Worm (Caenorhabditis elegans): Measurements from ENCODE around the gene F47B7.5.

F47B7.5 gene

DNA sequence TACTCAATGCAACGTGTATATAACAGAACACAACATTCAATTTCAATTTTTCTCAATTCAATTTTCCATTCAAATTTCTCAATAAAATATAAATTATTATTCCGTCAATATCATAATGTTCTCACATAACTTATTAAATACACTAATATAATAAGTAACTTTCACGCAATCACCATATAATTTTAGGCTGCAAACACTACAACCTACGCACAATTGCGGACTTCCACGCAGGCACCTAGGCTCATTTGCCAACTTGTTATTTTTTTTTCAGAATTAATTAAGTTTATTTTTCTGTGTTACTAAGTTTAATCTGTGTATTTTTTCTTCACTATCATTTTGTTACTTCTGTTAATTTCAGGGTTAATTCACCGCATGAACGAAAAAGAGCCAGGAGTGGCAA lies 3.8 kb upstream of the F47B7.5 start, which contains the start of gene F47B7.2 (continued):
- TF ChIP-seq lin-14 (GFP tag; optimal IDR thresholded peaks at IDR 0.05) = peak; percentile 58
- no peak for TF ChIP-seq ceh-8 (GFP tag; optimal IDR thresholded peaks at IDR 0.05)
- no peak for TF ChIP-seq unc-62 (GFP tag; optimal IDR thresholded peaks at IDR 0.05)
- no peak for TF ChIP-seq lin-13 (GFP tag; optimal IDR thresholded peaks at IDR 0.05)
- peak; percentile 57 for TF ChIP-seq snu-23 (GFP tag; optimal IDR thresholded peaks at IDR 0.05)
- TF ChIP-seq ceh-82 (tag; optimal IDR thresholded peaks at IDR 0.05) = no peak
- TF ChIP-seq aly-2 (tag; optimal IDR thresholded peaks at IDR 0.05) = no peak
- no peak for TF ChIP-seq skn-1 (tag; optimal IDR thresholded peaks at IDR 0.05)

DNA sequence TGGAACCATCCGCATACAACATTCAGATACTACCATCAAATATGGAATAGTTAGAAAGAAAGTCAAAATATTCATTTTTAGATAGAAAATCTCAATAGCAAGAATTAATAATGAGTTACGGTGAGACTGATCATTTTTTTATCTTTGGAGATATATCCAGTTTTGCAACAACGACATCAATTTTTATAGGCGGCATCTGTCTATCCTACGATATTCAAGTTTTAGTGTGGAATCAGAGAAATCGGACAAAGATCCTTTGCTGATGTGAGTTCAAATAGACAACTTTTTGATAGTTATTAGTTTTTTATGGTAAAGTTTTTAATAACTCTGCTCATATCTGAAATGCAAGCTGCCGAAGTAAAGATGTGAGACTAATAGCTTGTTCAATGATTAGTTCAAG lies 2.1 kb downstream of the F47B7.5 start, which contains the start of gene F47B7.4:
TSS of gene F47B7.4 (minus strand) at position 101 of the 400 bp plus-strand sequence.
- TF ChIP-seq pqm-1 (tag; optimal IDR thresholded peaks at IDR 0.05) = no peak
- TF ChIP-seq aly-2 (tag; optimal IDR thresholded peaks at IDR 0.05) = no peak
- TF ChIP-seq snu-23 (GFP tag; optimal IDR thresholded peaks at IDR 0.05) = no peak
- no peak for TF ChIP-seq efl-1 (optimal IDR thresholded peaks at IDR 0.05)
- TF ChIP-seq efl-1 (GFP tag; optimal IDR thresholded peaks at IDR 0.05 in 1 of 2) = no peak
- TF ChIP-seq mep-1 (tag; optimal IDR thresholded peaks at IDR 0.05) = no peak
- TF ChIP-seq nhr-47 (tag; optimal IDR thresholded peaks at IDR 0.05) = no peak
- no peak for TF ChIP-seq ceh-88 (GFP tag; IDR thresholded peaks at IDR 0.05)
- no peak for TF ChIP-seq zag-1 (tag; optimal IDR thresholded peaks at IDR 0.05)
- no peak for TF ChIP-seq ztf-4 (tag; optimal IDR thresholded peaks at IDR 0.05)

DNA sequence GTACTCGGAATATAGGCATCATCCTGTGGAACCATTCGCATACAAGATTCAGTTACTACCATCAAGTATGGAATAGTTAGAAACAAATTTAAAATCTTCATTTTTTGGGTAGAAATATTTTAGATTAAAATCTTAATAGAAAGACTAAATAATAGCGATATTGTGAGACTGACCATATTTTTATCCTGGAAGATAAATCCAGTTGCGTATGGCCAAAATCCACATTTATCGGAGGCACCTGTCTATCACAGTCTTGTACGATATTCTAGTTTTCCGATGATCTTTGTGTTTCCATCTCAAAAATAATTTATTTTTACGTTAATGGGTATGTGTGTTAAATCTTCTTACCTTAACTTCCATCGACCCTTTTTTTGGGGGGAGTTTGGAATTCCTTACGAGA lies 4.3 kb downstream of the F47B7.5 start, which contains the start of gene F47B7.3:
TSS of gene F47B7.3 (minus strand) at position 101 of the 400 bp plus-strand sequence.
- TF ChIP-seq egl-13 (tag; optimal IDR thresholded peaks at IDR 0.05) (no peak), unc-30 (tag; optimal IDR thresholded peaks at IDR 0.05) (no peak), hlh-17 (GFP tag; optimal IDR thresholded peaks at IDR 0.05; ENCODE audit: borderline replicate concordance) (no peak), aha-1 (tag; optimal IDR thresholded peaks at IDR 0.05) (no peak), mab-9 (GFP tag; IDR thresholded peaks at IDR 0.05) (no peak), unc-62 (GFP tag; optimal IDR thresholded peaks at IDR 0.05) (no peak), irx-1 (tag; optimal IDR thresholded peaks at IDR 0.05) (no peak), Y116A8C.19 (tag; optimal IDR thresholded peaks at IDR 0.05; ENCODE audit: borderline replicate concordance) (no peak), ama-1 (optimal IDR thresholded peaks at IDR 0.05) (no peak), C04F5.9 (tag; optimal IDR thresholded peaks at IDR 0.05) (no peak), zip-4 (GFP tag; optimal IDR thresholded peaks at IDR 0.05) (no peak), lin-13 (GFP tag; optimal IDR thresholded peaks at IDR 0.05) (no peak), unc-130 (tag; optimal IDR thresholded peaks at IDR 0.05) (no peak), zag-1 (tag; optimal IDR thresholded peaks at IDR 0.05) (no peak), ceh-88 (GFP tag; IDR thresholded peaks at IDR 0.05) (no peak), fkh-10 (GFP tag; optimal IDR thresholded peaks at IDR 0.05) (no peak)

DNA sequence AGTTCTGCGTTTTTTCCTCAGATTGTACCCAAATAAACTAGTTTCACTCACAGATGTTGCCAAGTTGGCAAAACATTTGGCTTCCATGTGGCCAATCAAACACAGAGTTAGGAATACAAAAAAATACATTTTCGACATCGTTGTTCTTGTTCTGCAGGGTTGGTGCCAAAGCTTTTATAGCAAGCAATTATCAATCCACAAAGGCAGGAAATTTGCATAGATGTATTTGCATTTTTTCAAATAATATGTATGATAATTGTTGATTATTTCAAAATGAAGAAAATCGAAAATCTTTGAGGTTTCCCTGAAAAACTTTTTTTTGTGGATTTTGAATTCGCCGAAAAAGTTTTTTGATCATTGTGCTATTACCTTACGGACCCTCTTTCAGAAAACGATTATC lies 6.2 kb downstream of the F47B7.5 start, which contains the start of gene T14G12.11:
TSS of gene T14G12.11 (minus strand) at position 138 of the 400 bp plus-strand sequence.
- no peak for TF ChIP-seq fos-1 (tag; optimal IDR thresholded peaks at IDR 0.05)
- no peak for TF ChIP-seq lin-15B (tag; optimal IDR thresholded peaks at IDR 0.05)
- TF ChIP-seq lin-13 (GFP tag; optimal IDR thresholded peaks at IDR 0.05) = no peak
- TF ChIP-seq hlh-17 (GFP tag; optimal IDR thresholded peaks at IDR 0.05; ENCODE audit: borderline replicate concordance) = no peak
- TF ChIP-seq nhr-237 (tag; optimal IDR thresholded peaks at IDR 0.05) = no peak
- TF ChIP-seq mef-2 (tag; optimal IDR thresholded peaks at IDR 0.05) = no peak
- no peak for TF ChIP-seq Y116A8C.19 (tag; optimal IDR thresholded peaks at IDR 0.05; ENCODE audit: borderline replicate concordance)
- no peak for TF ChIP-seq dpl-1 (GFP tag; optimal IDR thresholded peaks at IDR 0.05)
- TF ChIP-seq unc-62 (GFP tag; optimal IDR thresholded peaks at IDR 0.05) = no peak
- TF ChIP-seq nhr-76 (tag; optimal IDR thresholded peaks at IDR 0.05) = no peak
- TF ChIP-seq egl-27 (tag; optimal IDR thresholded peaks at IDR 0.05) = no peak
- no peak for TF ChIP-seq hlh-4 (tag; optimal IDR thresholded peaks at IDR 0.05)

DNA sequence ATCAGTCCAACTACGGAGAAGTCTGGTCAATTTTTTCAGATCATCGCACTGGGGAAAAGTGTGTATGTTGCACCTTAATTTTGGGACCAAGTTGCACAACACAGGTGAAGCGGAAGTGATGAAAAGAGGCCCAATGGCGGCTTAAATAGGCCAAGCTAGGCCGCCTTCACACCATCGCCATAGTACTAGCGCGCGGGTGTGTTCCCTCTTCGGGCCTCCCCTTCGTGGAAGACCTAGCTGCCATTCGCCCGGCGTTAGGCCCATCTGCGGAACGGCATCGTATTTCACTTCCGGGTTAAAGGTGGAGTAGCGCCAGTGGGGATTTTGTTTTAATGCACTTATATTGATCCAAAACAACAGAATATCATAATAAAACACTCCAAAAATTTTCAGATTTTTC lies 8.8 kb downstream of the F47B7.5 start:
- TF ChIP-seq ces-1 (GFP tag; optimal IDR thresholded peaks at IDR 0.05) (no peak), unc-98 (GFP tag; IDR thresholded peaks at IDR 0.05) (no peak), efl-3 (GFP tag; optimal IDR thresholded peaks at IDR 0.05) (no peak), nhr-85 (tag) (no peak), pax-3 (tag; optimal IDR thresholded peaks at IDR 0.05) (no peak), ceh-88 (GFP tag; IDR thresholded peaks at IDR 0.05) (no peak), nhr-12 (tag; optimal IDR thresholded peaks at IDR 0.05) (no peak), lir-3 (tag; optimal IDR thresholded peaks at IDR 0.05; ENCODE audit: poor library complexity) (no peak), skn-1 (tag; optimal IDR thresholded peaks at IDR 0.05) (no peak), nhr-71 (tag; optimal IDR thresholded peaks at IDR 0.05) (no peak), F16B12.6 (tag; optimal IDR thresholded peaks at IDR 0.05) (no peak), mab-9 (GFP tag; IDR thresholded peaks at IDR 0.05) (no peak), nhr-19 (GFP tag; conservative IDR thresholded peaks at IDR 0.05) (no peak), ztf-11 (tag; optimal IDR thresholded peaks at IDR 0.05) (no peak)
